Worm (Caenorhabditis elegans): ENCODE measurements around the gene spp-10.

Gene spp-10

DNA sequence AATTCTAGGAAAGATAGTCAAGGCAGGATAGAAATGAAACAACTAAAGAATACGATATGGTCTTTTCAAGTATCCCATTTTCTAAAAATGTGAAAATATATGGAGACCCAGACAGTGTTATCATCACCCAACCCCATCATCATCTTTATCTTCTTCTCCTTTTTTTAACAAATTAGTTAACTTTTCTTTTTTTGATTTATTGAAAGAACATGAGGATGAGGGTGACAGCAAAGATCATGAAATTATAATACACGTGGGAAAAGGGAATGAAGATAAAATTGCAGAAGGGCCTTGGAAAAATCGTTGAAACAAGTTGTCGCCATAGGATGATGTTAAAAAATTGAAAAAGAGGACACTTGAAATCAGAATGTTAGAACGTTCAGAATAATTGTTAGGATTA is 12.8 kb upstream of the spp-10 start:
- TF ChIP-seq ceh-28 (tag; optimal IDR thresholded peaks at IDR 0.05) (no peak), nhr-12 (tag; optimal IDR thresholded peaks at IDR 0.05) (no peak), nhr-237 (tag; optimal IDR thresholded peaks at IDR 0.05) (no peak), daf-12 (tag; optimal IDR thresholded peaks at IDR 0.05) (no peak), ceh-9 (tag; optimal IDR thresholded peaks at IDR 0.05) (no peak)

DNA sequence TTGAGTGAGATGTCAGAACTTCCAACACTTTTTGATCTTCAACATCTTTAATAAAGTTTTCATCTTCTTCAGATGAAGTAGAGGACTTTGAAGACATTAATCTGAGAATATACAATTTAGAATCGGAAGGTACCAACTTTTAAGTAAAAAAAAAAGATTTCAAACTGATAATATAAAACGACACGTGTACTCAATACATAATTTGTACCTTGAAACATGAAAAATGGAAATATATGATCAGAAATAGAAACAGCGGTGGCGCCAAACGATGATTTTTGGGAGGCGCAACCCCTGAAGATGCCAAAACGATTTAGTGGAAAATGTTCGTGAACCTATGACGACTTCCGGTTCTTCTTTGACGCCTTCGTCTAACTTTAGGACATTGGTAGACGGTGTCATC is 4.5 kb upstream of the spp-10 start, which contains the start of gene oat-1:
TSS of gene oat-1 (minus strand) at position 101 of the 400 bp plus-strand sequence.
- no peak for TF ChIP-seq fos-1 (tag; optimal IDR thresholded peaks at IDR 0.05)
- TF ChIP-seq nhr-237 (tag; optimal IDR thresholded peaks at IDR 0.05): no peak
- no peak for TF ChIP-seq ceh-9 (tag; optimal IDR thresholded peaks at IDR 0.05)
- no peak for TF ChIP-seq pha-4 (tag; optimal IDR thresholded peaks at IDR 0.05)
- TF ChIP-seq aly-2 (tag; optimal IDR thresholded peaks at IDR 0.05): no peak
- no peak for TF ChIP-seq fkh-10 (GFP tag; optimal IDR thresholded peaks at IDR 0.05)
- no peak for TF ChIP-seq ztf-11 (tag; optimal IDR thresholded peaks at IDR 0.05)
- TF ChIP-seq nhr-77 (tag; optimal IDR thresholded peaks at IDR 0.05): no peak
- TF ChIP-seq daf-12 (tag; optimal IDR thresholded peaks at IDR 0.05): no peak

DNA sequence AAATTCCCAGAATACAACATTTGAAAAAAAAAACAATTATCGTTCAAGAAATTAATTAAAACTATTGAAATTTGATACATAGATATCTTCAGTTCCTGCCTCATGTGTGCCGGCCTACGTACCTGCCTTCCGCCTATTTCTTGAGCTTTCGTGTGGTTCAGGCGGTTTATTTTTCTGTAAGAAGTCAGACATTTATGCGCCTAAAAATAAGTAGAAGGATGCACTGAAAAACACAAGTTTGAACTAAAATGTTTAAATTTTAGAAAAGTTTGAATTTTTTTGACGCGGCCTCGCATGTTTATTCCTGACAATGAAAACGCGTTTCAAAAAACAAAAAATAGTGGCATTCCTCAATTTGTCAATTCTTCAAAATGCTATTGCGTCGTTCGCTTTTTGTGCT is 3.2 kb upstream of the spp-10 start, which contains the start of gene C28C12.11:
TSS of gene C28C12.11 (plus strand) at position 301 of the 400 bp plus-strand sequence.
- TF ChIP-seq nhr-23 (tag; optimal IDR thresholded peaks at IDR 0.05): no peak
- no peak for TF ChIP-seq ceh-16 (tag; optimal IDR thresholded peaks at IDR 0.05)
- no peak for TF ChIP-seq daf-12 (tag; optimal IDR thresholded peaks at IDR 0.05)

DNA sequence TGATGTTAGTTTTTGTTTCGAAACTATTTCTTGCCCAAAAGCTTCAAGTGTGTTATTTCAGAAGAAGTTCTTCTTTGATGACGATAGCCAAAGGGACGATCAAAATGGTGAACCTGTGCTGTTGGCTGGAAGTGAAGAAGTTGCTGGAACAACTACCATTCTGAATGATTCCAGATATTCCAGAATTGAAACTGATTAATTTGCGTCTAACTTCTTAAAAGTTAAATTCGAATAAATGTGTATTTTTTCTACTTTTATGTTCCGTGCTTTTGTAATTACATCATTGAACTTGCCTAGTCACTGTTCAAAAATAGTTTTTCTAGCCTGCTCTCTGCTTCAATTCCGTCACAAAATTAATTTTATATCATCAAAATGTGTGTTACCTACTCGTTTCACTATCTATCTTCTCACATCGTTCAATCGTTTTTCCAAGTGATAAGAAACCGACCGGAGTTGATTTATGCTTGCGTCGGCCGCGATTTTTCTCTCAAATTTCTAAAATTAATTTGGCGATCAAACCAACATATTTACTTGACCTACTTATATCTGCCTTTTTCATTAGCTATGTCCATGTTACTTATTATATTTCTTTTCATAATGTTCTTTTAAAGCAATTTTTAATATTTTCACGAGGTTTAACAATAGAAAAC is 1.8 kb upstream of the spp-10 start:
- TF ChIP-seq pha-4 (tag; optimal IDR thresholded peaks at IDR 0.05) (no peak), pqm-1 (tag; optimal IDR thresholded peaks at IDR 0.05) (peak; percentile 63), snpc-4 (tag; optimal IDR thresholded peaks at IDR 0.05) (peak; percentile 22), nhr-43 (tag; optimal IDR thresholded peaks at IDR 0.05; ENCODE audit: poor library complexity, severe bottlenecking) (no peak), nhr-23 (tag; optimal IDR thresholded peaks at IDR 0.05) (no peak), elt-2 (tag; optimal IDR thresholded peaks at IDR 0.05) (peak; percentile 82), lin-15B (tag; optimal IDR thresholded peaks at IDR 0.05) (no peak)

DNA sequence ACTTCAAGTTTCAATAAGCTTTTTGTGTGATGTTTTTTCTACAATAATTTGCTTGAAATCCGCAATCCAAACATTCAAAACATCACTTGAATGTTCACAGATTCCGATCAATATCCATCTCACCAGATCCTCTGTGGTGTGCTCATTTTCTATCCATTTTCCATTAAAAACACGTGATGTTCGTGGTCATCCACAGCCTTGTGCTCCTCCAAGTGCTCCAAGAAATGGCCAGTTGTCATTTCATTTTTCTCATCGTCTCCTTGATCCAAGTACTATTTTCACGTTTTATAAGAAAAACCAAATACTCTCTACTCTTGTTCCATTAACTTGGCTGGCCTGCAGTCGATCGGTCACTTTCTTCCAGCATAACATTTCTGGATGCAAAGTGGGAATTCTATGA is 814 bp upstream of the spp-10 start:
- TF ChIP-seq fos-1 (tag; optimal IDR thresholded peaks at IDR 0.05) (no peak), nfya-1 (tag; optimal IDR thresholded peaks at IDR 0.05; ENCODE audit: insufficient read depth) (no peak), ztf-11 (tag; optimal IDR thresholded peaks at IDR 0.05) (no peak), hmg-11 (tag; optimal IDR thresholded peaks at IDR 0.05) (no peak), lin-15B (tag; optimal IDR thresholded peaks at IDR 0.05) (no peak), fkh-10 (GFP tag; optimal IDR thresholded peaks at IDR 0.05) (no peak), pqm-1 (tag; optimal IDR thresholded peaks at IDR 0.05) (no peak), nhr-237 (tag; optimal IDR thresholded peaks at IDR 0.05) (no peak), nhr-11 (tag; optimal IDR thresholded peaks at IDR 0.05) (no peak), zag-1 (tag; optimal IDR thresholded peaks at IDR 0.05) (no peak)

DNA sequence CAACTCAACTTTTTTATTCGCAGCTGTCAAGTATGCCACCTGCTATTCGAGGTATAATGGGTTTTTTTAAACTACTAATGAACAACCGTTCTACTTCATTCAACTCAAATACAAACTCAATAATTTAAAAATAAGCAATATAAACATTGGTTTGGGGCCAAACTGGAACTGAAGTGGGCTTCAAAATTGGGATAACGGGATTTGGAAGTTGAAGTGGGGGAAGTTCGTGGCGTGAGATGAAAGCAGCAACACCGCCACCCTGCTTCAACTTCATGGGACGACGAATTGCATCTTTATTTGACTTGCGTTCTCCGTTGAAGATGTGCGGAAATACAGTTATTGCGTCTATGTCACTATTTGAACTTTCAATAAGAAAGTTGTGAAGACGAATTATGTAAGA is 1.5 kb downstream of the spp-10 start:
- TF ChIP-seq R02D3.7 (tag; optimal IDR thresholded peaks at IDR 0.05): no peak

DNA sequence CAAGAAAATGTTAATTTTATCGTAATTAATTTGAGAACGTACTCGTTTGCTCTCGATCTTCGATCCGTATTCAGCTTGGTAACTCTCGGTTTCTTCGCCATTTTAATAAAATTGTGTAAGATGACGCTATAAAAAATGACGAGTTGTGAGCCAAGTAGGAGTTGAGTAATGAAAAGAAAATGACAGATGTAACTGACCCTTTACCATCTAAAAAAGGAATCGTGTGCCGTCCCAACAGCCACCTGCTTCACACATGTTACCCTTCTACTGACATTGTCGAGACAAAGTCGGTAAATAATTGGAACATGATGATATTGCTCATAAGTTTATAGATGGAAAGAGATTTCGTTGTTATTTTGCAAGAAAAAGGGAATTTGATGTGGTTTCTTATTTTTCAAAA is 2.4 kb downstream of the spp-10 start, which contains the start of gene hlh-12:
TSS of gene hlh-12 (minus strand) at position 101 of the 400 bp plus-strand sequence.
- TF ChIP-seq elt-2 (tag; optimal IDR thresholded peaks at IDR 0.05): no peak

DNA sequence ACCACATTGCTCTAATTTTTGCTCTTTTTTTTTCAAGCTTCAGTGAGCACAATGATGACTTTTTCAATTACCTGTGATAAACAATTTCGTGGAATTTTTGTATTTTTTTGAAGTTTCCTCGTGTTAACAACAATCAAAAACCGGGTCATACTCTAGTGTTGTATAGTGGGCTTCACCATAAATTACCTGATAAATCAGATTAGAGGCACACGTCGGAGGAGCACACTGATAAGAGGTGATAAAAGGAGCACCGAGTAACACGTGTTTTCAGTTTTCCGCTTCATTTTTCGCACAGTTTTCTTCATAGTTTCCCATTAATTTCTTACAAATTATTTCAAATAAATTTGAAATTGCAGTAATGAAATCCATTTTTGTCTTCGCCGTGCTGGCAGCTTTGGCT is 4.3 kb downstream of the spp-10 start, which contains the start of gene spp-8:
TSS of gene spp-8 (plus strand) at position 357 of the 400 bp plus-strand sequence.
- TF ChIP-seq sea-2 (GFP tag; optimal IDR thresholded peaks at IDR 0.05): no peak
- TF ChIP-seq egl-5 (tag; optimal IDR thresholded peaks at IDR 0.05): no peak
- no peak for TF ChIP-seq eor-1 (tag; optimal IDR thresholded peaks at IDR 0.05)
- TF ChIP-seq pqm-1 (tag; optimal IDR thresholded peaks at IDR 0.05): peak; percentile 97
- peak; percentile 65 for TF ChIP-seq pha-4 (tag; optimal IDR thresholded peaks at IDR 0.05)
- no peak for TF ChIP-seq nhr-237 (tag; optimal IDR thresholded peaks at IDR 0.05)
- TF ChIP-seq jun-1 (tag; optimal IDR thresholded peaks at IDR 0.05): peak; percentile 64
- TF ChIP-seq mml-1 (tag; optimal IDR thresholded peaks at IDR 0.05): no peak
- TF ChIP-seq elt-2 (tag; optimal IDR thresholded peaks at IDR 0.05): peak; percentile 97
